Worm (Caenorhabditis elegans) whole organism, mixed stage, embryonic: ENCODE results near the gene arrd-6.

Experiments used
- M03D4.4 ChIP-seq: sonication (generic microtip); optimal IDR thresholded peaks from 2 replicates; lab custom pipeline; 2017; ENCODE audit warnings: mild to moderate bottlenecking, missing genetic modification characterization, missing compliant biosample characterization
- bed-3 ChIP-seq: fragments of 200-800 bp; sonication (Bioruptor generic); optimal IDR thresholded peaks from 3 replicates; lab custom pipeline; 2018; ENCODE audit warnings: mild to moderate bottlenecking, missing genetic modification characterization, moderate library complexity, missing compliant biosample characterization
- blmp-1 ChIP-seq: fragments of 150-350 bp; optimal IDR thresholded peaks from 2 replicates; lab custom pipeline; 2014; ENCODE audit warnings: missing biosample characterization, missing genetic modification characterization
- ceh-39 ChIP-seq: fragments of 150-350 bp; optimal IDR thresholded peaks from 2 replicates; lab custom pipeline; 2014; ENCODE audit warnings: missing biosample characterization, missing genetic modification characterization
- ceh-43 ChIP-seq: fragments of 200-800 bp; sonication (Bioruptor generic); optimal IDR thresholded peaks from 2 replicates; lab custom pipeline; 2018; ENCODE audit warnings: mild to moderate bottlenecking, missing genetic modification characterization, moderate library complexity, missing compliant biosample characterization
- ceh-83 ChIP-seq: fragments of 200-800 bp; sonication (Bioruptor generic); optimal IDR thresholded peaks from 2 replicates; lab custom pipeline; 2018; ENCODE audit warnings: mild to moderate bottlenecking, missing genetic modification characterization, missing compliant biosample characterization
- ces-1 ChIP-seq: fragments of 150-350 bp; optimal IDR thresholded peaks from 2 replicates; lab custom pipeline; 2014; ENCODE audit warnings: missing biosample characterization, missing genetic modification reagents, missing genetic modification characterization
- cnd-1 ChIP-seq: fragments of 200-800 bp; sonication (Bioruptor generic); optimal IDR thresholded peaks from 2 replicates; lab custom pipeline; 2018; ENCODE audit warnings: mild to moderate bottlenecking, missing genetic modification characterization, missing compliant biosample characterization
- drap-1 ChIP-seq: fragments of 200-800 bp; sonication (Bioruptor generic); optimal IDR thresholded peaks from 3 replicates; lab custom pipeline; 2018; ENCODE audit warnings: mild to moderate bottlenecking, missing genetic modification characterization, missing compliant biosample characterization
- elt-1 ChIP-seq: sonication (generic microtip); optimal IDR thresholded peaks from 2 replicates; lab custom pipeline; 2017; ENCODE audit warnings: missing genetic modification characterization, mild to moderate bottlenecking, missing compliant biosample characterization, antibody characterized with exemption, moderate library complexity, borderline replicate concordance; ENCODE audit not compliant: insufficient read depth
- elt-3 ChIP-seq: fragments of 150-350 bp; optimal IDR thresholded peaks from 2 replicates; lab custom pipeline; 2014; ENCODE audit warnings: missing biosample characterization, missing genetic modification characterization
- flh-1 ChIP-seq: fragments of 200-800 bp; sonication (Bioruptor generic); optimal IDR thresholded peaks from 2 replicates; lab custom pipeline; 2018; ENCODE audit warnings: mild to moderate bottlenecking, missing genetic modification characterization, moderate library complexity, missing compliant biosample characterization
- hlh-1 ChIP-seq: fragments of 150-350 bp; optimal IDR thresholded peaks from 2 replicates; lab custom pipeline; 2014; ENCODE audit warnings: missing biosample characterization, missing genetic modification reagents, missing genetic modification characterization
- lin-13 ChIP-seq: fragments of 150-350 bp; optimal IDR thresholded peaks from 2 replicates; lab custom pipeline; 2014; ENCODE audit warnings: missing biosample characterization, missing genetic modification characterization
- lin-32 ChIP-seq: fragments of 200-800 bp; sonication (Bioruptor generic); optimal IDR thresholded peaks from 2 replicates; lab custom pipeline; 2018; ENCODE audit warnings: mild to moderate bottlenecking, missing genetic modification characterization, missing compliant biosample characterization
- lsy-2 ChIP-seq: fragments of 150-350 bp; optimal IDR thresholded peaks from 2 replicates; lab custom pipeline; 2014; ENCODE audit warnings: missing biosample characterization, missing genetic modification characterization
- mab-5 ChIP-seq: fragments of 150-350 bp; optimal IDR thresholded peaks from 2 replicates; lab custom pipeline; 2014; ENCODE audit warnings: missing biosample characterization, missing genetic modification characterization
- mep-1 ChIP-seq: fragments of 150-350 bp; optimal IDR thresholded peaks from 2 replicates; lab custom pipeline; 2017; ENCODE audit warnings: missing biosample characterization, missing genetic modification reagents, missing genetic modification characterization, inconsistent platforms
- mls-2 ChIP-seq: sonication (generic microtip); optimal IDR thresholded peaks from 2 replicates; lab custom pipeline; 2016; ENCODE audit warnings: mild to moderate bottlenecking, missing genetic modification characterization, moderate library complexity, missing compliant biosample characterization
- nhr-12 ChIP-seq: fragments of 150-350 bp; optimal IDR thresholded peaks from 2 replicates; lab custom pipeline; 2014; ENCODE audit warnings: missing biosample characterization, missing genetic modification characterization
- nhr-2 ChIP-seq: fragments of 150-350 bp; optimal IDR thresholded peaks from 2 replicates; lab custom pipeline; 2014; ENCODE audit warnings: missing biosample characterization, missing genetic modification characterization
- nhr-237 ChIP-seq: fragments of 150-350 bp; optimal IDR thresholded peaks from 2 replicates; lab custom pipeline; 2014; ENCODE audit warnings: missing biosample characterization, missing genetic modification characterization
- sem-2 ChIP-seq: fragments of 200-800 bp; sonication (Bioruptor generic); optimal IDR thresholded peaks from 2 replicates; lab custom pipeline; 2018; ENCODE audit warnings: mild to moderate bottlenecking, missing genetic modification characterization, missing compliant biosample characterization
- snpc-4 ChIP-seq: fragments of 150-350 bp; optimal IDR thresholded peaks from 2 replicates; lab custom pipeline; 2014; ENCODE audit warnings: missing biosample characterization, missing genetic modification characterization
- sptf-1 ChIP-seq: sonication (generic microtip); optimal IDR thresholded peaks from 2 replicates; lab custom pipeline; 2017; ENCODE audit warnings: mild to moderate bottlenecking, missing genetic modification characterization, moderate library complexity, missing compliant biosample characterization
- unc-120 ChIP-seq: sonication (generic microtip); optimal IDR thresholded peaks from 2 replicates; lab custom pipeline; 2017; ENCODE audit warnings: missing genetic modification characterization, missing compliant biosample characterization; ENCODE audit not compliant: poor library complexity, severe bottlenecking
- unc-39 ChIP-seq: fragments of 150-350 bp; optimal IDR thresholded peaks from 2 replicates; lab custom pipeline; 2014; ENCODE audit warnings: missing biosample characterization, missing genetic modification characterization
- unc-62 ChIP-seq: fragments of 150-350 bp; optimal IDR thresholded peaks from 2 replicates; lab custom pipeline; 2014; ENCODE audit warnings: missing biosample characterization, missing genetic modification reagents, missing genetic modification characterization
- zip-8 ChIP-seq: fragments of 150-350 bp; optimal IDR thresholded peaks from 2 replicates; lab custom pipeline; 2014; ENCODE audit warnings: missing biosample characterization, missing genetic modification characterization
- ztf-11 ChIP-seq: fragments of 150-350 bp; optimal IDR thresholded peaks from 2 replicates; lab custom pipeline; 2014; ENCODE audit warnings: missing biosample characterization, missing genetic modification characterization

Gene arrd-6

ce11 chrII:11149866-11150685 lies 7.5 kb downstream of the arrd-6 start:
- TF ChIP-seq M03D4.4 (no peak), hlh-1 (no peak)

- TF ChIP-seq ceh-39 (tag; lab: Kevin White, UChicago) (no peak), mls-2 (tag; lab: Kevin White, UChicago) (no peak), unc-62 (GFP tag; lab: Kevin White, UChicago) (no peak), M03D4.4 (no peak), unc-39 (tag; lab: Kevin White, UChicago) (no peak), sem-2 (no peak), snpc-4 (tag; lab: Kevin White, UChicago) (no peak), ceh-43 (GFP tag; lab: Kevin White, UChicago) (no peak), nhr-12 (no peak), nhr-237 (no peak), lin-13 (no peak), bed-3 (no peak), elt-3 (tag; lab: Kevin White, UChicago) (no peak), cnd-1 (no peak), ztf-11 (tag; lab: Kevin White, UChicago) (no peak)
Measured at ce11 chrII:11150976-11151375, 8.4 kb downstream of the arrd-6 start.

- no peak for TF ChIP-seq ces-1 (GFP tag; lab: Kevin White, UChicago)
- no peak for TF ChIP-seq elt-3 (tag; lab: Kevin White, UChicago)
- no peak for TF ChIP-seq lin-32
- TF ChIP-seq snpc-4 (tag; lab: Kevin White, UChicago) = no peak
- no peak for TF ChIP-seq ceh-43 (GFP tag; lab: Kevin White, UChicago)
- no peak for TF ChIP-seq nhr-2
- TF ChIP-seq blmp-1 = no peak
- no peak for TF ChIP-seq zip-8
Measured at ce11 chrII:11152495-11152894, 10.0 kb downstream of the arrd-6 start, which contains the start of gene pqm-1. TSS of gene pqm-1 (minus strand) at chrII:11152595.

- TF ChIP-seq cnd-1 (no peak), drap-1 (GFP tag; lab: Kevin White, UChicago) (no peak), mep-1 (no peak), nhr-237 (no peak), lin-32 (no peak)
Measured at ce11 chrII:11153080-11153479, 10.5 kb downstream of the arrd-6 start.

- TF ChIP-seq ceh-83 (no peak), sem-2 (no peak), unc-62 (GFP tag; lab: Kevin White, UChicago) (no peak), ceh-39 (tag; lab: Kevin White, UChicago) (no peak), elt-1 (tag; lab: Kevin White, UChicago) (no peak), flh-1 (no peak), unc-39 (tag; lab: Kevin White, UChicago) (no peak), lsy-2 (tag; lab: Kevin White, UChicago) (no peak), lin-32 (no peak), drap-1 (GFP tag; lab: Kevin White, UChicago) (no peak), nhr-2 (no peak), nhr-237 (no peak), mab-5 (tag; lab: Kevin White, UChicago) (no peak), blmp-1 (no peak)
Measured at ce11 chrII:11153800-11154199, 11.3 kb downstream of the arrd-6 start.

- TF ChIP-seq unc-62 (GFP tag; lab: Kevin White, UChicago) (no peak), lin-13 (no peak), sptf-1 (tag; lab: Kevin White, UChicago) (no peak), unc-120 (no peak), ztf-11 (tag; lab: Kevin White, UChicago) (no peak), blmp-1 (no peak), mep-1 (no peak), nhr-12 (no peak), M03D4.4 (no peak)
Measured at ce11 chrII:11154957-11155356, 12.4 kb downstream of the arrd-6 start.
